Worm (Caenorhabditis elegans) whole organism, early embryonic: Measurements from ENCODE around the gene F45F2.11.
A peak's percentile ranks its signal among the peaks of the same experiment; 100 is the strongest.

Source experiments
- B0310.2 ChIP-seq: sonication (generic microtip); optimal IDR thresholded peaks from 2 replicates; lab custom pipeline; 2016; ENCODE audit warnings: mild to moderate bottlenecking, missing genetic modification characterization, missing compliant biosample characterization
- F13C5.2 ChIP-seq: sonication (generic microtip); optimal IDR thresholded peaks from 2 replicates; lab custom pipeline; 2017; ENCODE audit warnings: mild to moderate bottlenecking, missing genetic modification characterization, inconsistent platforms, missing compliant biosample characterization
- aly-1 ChIP-seq: sonication (generic microtip); optimal IDR thresholded peaks from 2 replicates; lab custom pipeline; 2016; ENCODE audit warnings: missing genetic modification characterization, missing compliant biosample characterization
- ama-1 ChIP-seq: fragments of 150-350 bp; optimal IDR thresholded peaks from 2 replicates; lab custom pipeline; 2014
- ceh-13 ChIP-seq: fragments of 200-800 bp; sonication (Bioruptor generic); optimal IDR thresholded peaks from 2 replicates; lab custom pipeline; 2018; ENCODE audit warnings: mild to moderate bottlenecking, missing genetic modification characterization, missing compliant biosample characterization
- ceh-36 ChIP-seq: sonication (generic microtip); optimal IDR thresholded peaks from 2 replicates; lab custom pipeline; 2016; ENCODE audit warnings: missing genetic modification characterization, inconsistent platforms, missing compliant biosample characterization
- ets-7 ChIP-seq: sonication (generic microtip); optimal IDR thresholded peaks from 2 replicates; lab custom pipeline; 2016; ENCODE audit warnings: missing genotype, missing genetic modification characterization, missing compliant biosample characterization
- flt-1 ChIP-seq: fragments of 200-800 bp; sonication (Bioruptor generic); IDR thresholded peaks from 2 replicates; pipeline ENCODE4 v1.3.6; 2022; ENCODE audit warnings: missing genetic modification characterization, missing compliant biosample characterization
- hmbx-1 ChIP-seq: sonication (generic microtip); optimal IDR thresholded peaks from 2 replicates; lab custom pipeline; 2016; ENCODE audit warnings: mild to moderate bottlenecking, missing genetic modification characterization, missing compliant biosample characterization
- hmg-4 ChIP-seq: fragments of 200-800 bp; sonication (Bioruptor generic); optimal IDR thresholded peaks from 2 replicates; lab custom pipeline; 2018; ENCODE audit warnings: mild to moderate bottlenecking, missing genetic modification characterization, missing compliant biosample characterization
- hnd-1 ChIP-seq: sonication (generic microtip); optimal IDR thresholded peaks from 2 replicates; lab custom pipeline; 2016; ENCODE audit warnings: missing genetic modification characterization, missing compliant biosample characterization
- pes-1 ChIP-seq: fragments of 200-800 bp; sonication (Bioruptor generic); IDR thresholded peaks from 2 replicates; pipeline ENCODE4 v1.3.6; 2022; ENCODE audit warnings: missing genetic modification reagents, missing genetic modification characterization, missing compliant biosample characterization
- scrt-1 ChIP-seq: fragments of 200-800 bp; sonication (Bioruptor generic); IDR thresholded peaks from 2 replicates; pipeline ENCODE4 v1.3.6; 2022; ENCODE audit warnings: missing genetic modification characterization, missing compliant biosample characterization
- sea-1 ChIP-seq: fragments of 200-800 bp; sonication (Bioruptor generic); conservative IDR thresholded peaks from 2 replicates; pipeline ENCODE4 v1.3.6; 2022; ENCODE audit warnings: missing genetic modification characterization, missing compliant biosample characterization
- tbx-11 ChIP-seq: fragments of 200-800 bp; sonication (Bioruptor generic); IDR thresholded peaks from 2 replicates; pipeline ENCODE4 v1.3.6; 2022; ENCODE audit warnings: missing genetic modification characterization, missing compliant biosample characterization
- tbx-37 ChIP-seq: fragments of 200-800 bp; sonication (Bioruptor generic); conservative IDR thresholded peaks from 2 replicates; pipeline ENCODE4 v1.3.6; 2022; ENCODE audit warnings: missing genetic modification reagents, missing genetic modification characterization, missing compliant biosample characterization
- tra-4 ChIP-seq: sonication (generic microtip); optimal IDR thresholded peaks from 2 replicates; lab custom pipeline; 2017; ENCODE audit warnings: missing genetic modification characterization, missing compliant biosample characterization

The F45F2.11 gene

DNA sequence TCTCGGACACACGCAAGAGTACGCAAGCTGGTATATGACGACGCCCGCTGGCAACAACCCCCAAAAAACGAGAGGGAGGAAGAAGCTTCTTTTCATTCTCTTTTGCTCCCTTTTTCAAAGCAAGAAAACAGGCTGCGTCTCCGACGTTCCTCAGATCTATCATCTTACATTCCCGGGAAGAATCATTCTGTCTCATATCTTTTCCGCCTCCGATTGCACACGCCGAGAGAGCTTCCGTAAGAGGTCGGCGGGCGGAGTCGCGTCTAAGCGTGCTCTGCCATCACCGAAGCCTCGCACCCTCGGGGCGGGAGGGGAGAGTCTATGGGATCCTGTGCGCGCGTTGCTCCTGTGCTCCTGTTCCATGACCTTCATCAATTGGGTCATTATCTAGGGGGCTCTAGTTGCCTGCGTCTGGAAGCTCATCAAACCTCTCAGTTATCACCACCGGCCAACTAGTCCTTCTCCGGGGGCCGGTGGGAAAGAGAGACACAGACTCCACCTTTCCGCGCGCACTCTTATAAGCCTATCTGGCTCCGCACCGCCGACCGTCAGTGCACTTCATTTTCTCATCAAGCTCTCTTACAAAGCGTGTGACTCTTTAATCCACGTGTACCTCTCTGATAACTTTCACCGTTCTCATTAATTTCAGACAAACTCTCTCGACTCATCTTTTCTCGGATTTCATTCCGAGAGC is 25.0 kb upstream of the F45F2.11 start, which contains the start of the genes slc-17.8 and asns-1:
Gene slc-17.8 (minus strand): TSS at position 51 of the 694 bp plus-strand sequence.
Gene asns-1 (plus strand): TSS at position 644 of the 694 bp plus-strand sequence.
- TF ChIP-seq B0310.2 = no peak
- no peak for TF ChIP-seq aly-1 (tag; lab: Kevin White, UChicago)
- TF ChIP-seq scrt-1 (GFP tag; lab: Robert Waterston, UW) = no peak
- no peak for TF ChIP-seq pes-1 (GFP tag; lab: Robert Waterston, UW)
- no peak for TF ChIP-seq F13C5.2
- TF ChIP-seq ceh-36 (tag; lab: Kevin White, UChicago) = no peak
- TF ChIP-seq ama-1 = no peak
- no peak for TF ChIP-seq tra-4 (tag; lab: Kevin White, UChicago)
- TF ChIP-seq hmbx-1 (tag; lab: Kevin White, UChicago) = no peak
- no peak for TF ChIP-seq tbx-11 (GFP tag; lab: Robert Waterston, UW)
- TF ChIP-seq hnd-1 (tag; lab: Kevin White, UChicago) = no peak
- TF ChIP-seq tbx-37 (GFP tag; lab: Robert Waterston, UW) = no peak
- no peak for TF ChIP-seq hmg-4 (GFP tag; lab: Kevin White, UChicago)
- TF ChIP-seq flt-1 = no peak
- TF ChIP-seq sea-1 (GFP tag; lab: Robert Waterston, UW) = no peak
- no peak for TF ChIP-seq ets-7 (tag; lab: Kevin White, UChicago)
- no peak for TF ChIP-seq ceh-13 (GFP tag; lab: Kevin White, UChicago)

DNA sequence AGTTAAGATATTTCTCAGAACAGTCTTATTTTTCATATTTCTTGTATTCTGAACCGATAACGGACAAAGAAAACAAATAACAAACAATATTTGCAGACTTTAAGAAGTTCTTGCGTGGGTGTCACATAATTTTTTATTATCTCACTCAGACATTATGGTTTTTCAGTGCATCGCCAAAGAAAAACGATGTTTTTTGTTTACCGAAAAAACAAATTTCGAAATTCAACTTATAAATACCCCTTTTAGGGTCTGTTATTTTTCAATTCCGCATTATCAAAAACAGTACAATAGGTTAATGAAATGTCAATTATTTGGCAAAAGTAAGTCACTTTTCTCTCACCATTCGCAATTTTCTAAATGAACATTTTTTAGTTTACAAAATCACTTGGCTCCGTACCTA is 16.3 kb upstream of the F45F2.11 start, which contains the start of gene otpl-4:
Gene otpl-4 (plus strand): TSS at position 301 of the 400 bp plus-strand sequence.
- TF ChIP-seq ceh-13 (GFP tag; lab: Kevin White, UChicago) (no peak), aly-1 (tag; lab: Kevin White, UChicago) (no peak), sea-1 (GFP tag; lab: Robert Waterston, UW) (no peak), hmbx-1 (tag; lab: Kevin White, UChicago) (no peak), hnd-1 (tag; lab: Kevin White, UChicago) (no peak), scrt-1 (GFP tag; lab: Robert Waterston, UW) (no peak), tbx-11 (GFP tag; lab: Robert Waterston, UW) (no peak), hmg-4 (GFP tag; lab: Kevin White, UChicago) (no peak), ceh-36 (tag; lab: Kevin White, UChicago) (no peak), flt-1 (no peak), tra-4 (tag; lab: Kevin White, UChicago) (no peak), F13C5.2 (no peak)

DNA sequence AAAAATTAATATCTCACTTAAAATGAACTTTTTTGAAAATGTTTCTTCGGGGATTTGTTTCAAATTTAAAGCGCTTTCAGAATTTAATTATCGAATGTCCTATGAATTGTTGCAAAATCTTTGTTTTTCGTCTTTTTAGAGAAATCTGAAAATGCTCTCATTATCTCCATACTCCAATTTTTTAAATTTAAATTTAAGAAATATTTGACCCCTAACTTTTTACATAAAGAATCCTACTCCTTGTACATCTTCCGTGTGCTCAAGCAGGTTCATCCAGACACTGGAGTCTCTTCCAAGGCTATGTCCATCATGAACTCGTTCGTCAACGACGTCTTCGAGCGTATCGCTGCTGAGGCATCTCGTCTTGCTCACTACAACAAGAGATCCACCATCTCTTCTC is 15.5 kb upstream of the F45F2.11 start, which contains the start of gene his-39:
Gene his-39 (plus strand): TSS at position 301 of the 400 bp plus-strand sequence.
- TF ChIP-seq flt-1 = no peak
- TF ChIP-seq ceh-13 (GFP tag; lab: Kevin White, UChicago) = no peak
- TF ChIP-seq hnd-1 (tag; lab: Kevin White, UChicago) = no peak
- TF ChIP-seq ama-1 = no peak
- no peak for TF ChIP-seq tbx-11 (GFP tag; lab: Robert Waterston, UW)
- TF ChIP-seq hmbx-1 (tag; lab: Kevin White, UChicago) = no peak
- no peak for TF ChIP-seq ets-7 (tag; lab: Kevin White, UChicago)
- TF ChIP-seq B0310.2 = no peak
- no peak for TF ChIP-seq aly-1 (tag; lab: Kevin White, UChicago)
- no peak for TF ChIP-seq ceh-36 (tag; lab: Kevin White, UChicago)
- TF ChIP-seq pes-1 (GFP tag; lab: Robert Waterston, UW) = no peak
- no peak for TF ChIP-seq F13C5.2
- TF ChIP-seq tbx-37 (GFP tag; lab: Robert Waterston, UW) = no peak
- no peak for TF ChIP-seq tra-4 (tag; lab: Kevin White, UChicago)

DNA sequence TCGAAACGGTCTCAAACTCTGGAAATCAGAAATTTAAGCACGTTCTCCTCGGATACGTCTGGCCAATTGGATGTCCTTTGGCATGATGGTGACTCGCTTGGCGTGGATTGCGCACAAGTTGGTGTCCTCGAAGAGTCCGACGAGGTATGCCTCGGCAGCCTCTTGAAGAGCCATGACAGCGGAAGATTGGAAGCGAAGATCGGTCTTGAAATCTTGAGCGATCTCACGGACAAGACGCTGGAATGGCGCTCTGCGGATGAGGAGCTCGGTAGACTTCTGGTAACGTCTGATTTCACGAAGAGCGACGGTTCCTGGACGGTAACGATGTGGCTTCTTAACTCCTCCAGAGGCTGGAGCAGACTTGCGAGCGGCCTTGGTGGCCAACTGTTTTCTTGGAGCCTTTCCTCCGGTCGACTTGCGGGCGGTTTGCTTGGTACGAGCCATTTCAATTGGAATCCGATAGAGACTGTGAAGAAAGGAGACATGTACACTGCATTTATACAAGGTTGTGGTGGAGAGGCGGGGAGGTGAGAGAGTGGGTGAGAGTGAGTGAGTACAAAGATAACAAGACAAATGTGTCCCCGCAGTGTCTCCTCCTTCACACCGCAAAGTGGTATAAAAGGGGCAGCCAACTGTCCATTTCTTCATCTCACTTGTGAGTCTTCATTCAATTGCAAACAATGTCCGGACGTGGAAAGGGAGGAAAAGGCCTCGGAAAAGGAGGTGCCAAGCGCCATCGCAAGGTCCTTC is 14.0 kb upstream of the F45F2.11 start, which contains the start of the genes his-6 and his-5:
Gene his-6 (minus strand): TSS at position 444 of the 750 bp plus-strand sequence.
Gene his-5 (plus strand): TSS at position 681 of the 750 bp plus-strand sequence.
- peak; percentile 91 for TF ChIP-seq ama-1
- TF ChIP-seq scrt-1 (GFP tag; lab: Robert Waterston, UW) = 0 out of 2 replicates have a peak, but pooled peaks have one; percentile 53
- TF ChIP-seq sea-1 (GFP tag; lab: Robert Waterston, UW) = peak; percentile 75; the same call in 1 of the 2 replicates
- peak; percentile 70 for TF ChIP-seq pes-1 (GFP tag; lab: Robert Waterston, UW)
- peak; percentile 65; the same call in 1 of the 2 replicates for TF ChIP-seq flt-1
- peak; percentile 42 for TF ChIP-seq hmg-4 (GFP tag; lab: Kevin White, UChicago)
- peak; percentile 63; the same call in 1 of the 2 replicates for TF ChIP-seq tbx-37 (GFP tag; lab: Robert Waterston, UW)
- TF ChIP-seq tbx-11 (GFP tag; lab: Robert Waterston, UW) = peak; percentile 52; the same call in 1 of the 2 replicates

DNA sequence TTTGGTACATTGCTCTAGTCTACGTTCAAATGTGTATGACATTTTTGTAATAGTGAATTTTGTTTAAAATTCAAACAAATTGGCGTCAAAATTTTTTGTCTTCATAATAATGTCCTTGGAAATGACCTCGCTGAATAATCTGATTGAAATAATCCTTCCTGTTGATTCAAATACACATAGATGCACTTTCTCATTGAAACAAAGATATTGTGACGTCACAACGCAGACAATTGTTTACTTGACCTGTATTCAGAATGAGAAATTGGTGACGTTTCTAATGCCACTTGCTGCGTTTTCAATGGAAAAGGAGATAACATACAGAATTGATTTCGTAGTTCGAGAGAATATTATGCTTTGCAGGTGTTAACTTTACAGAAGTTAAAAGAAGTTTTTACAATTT is 13.2 kb upstream of the F45F2.11 start:
- no peak for TF ChIP-seq hmbx-1 (tag; lab: Kevin White, UChicago)
- TF ChIP-seq ceh-36 (tag; lab: Kevin White, UChicago) = no peak
- TF ChIP-seq tbx-37 (GFP tag; lab: Robert Waterston, UW) = no peak
- TF ChIP-seq sea-1 (GFP tag; lab: Robert Waterston, UW) = no peak
- TF ChIP-seq B0310.2 = no peak
- no peak for TF ChIP-seq aly-1 (tag; lab: Kevin White, UChicago)
- no peak for TF ChIP-seq tra-4 (tag; lab: Kevin White, UChicago)
- TF ChIP-seq flt-1 = no peak
- no peak for TF ChIP-seq hmg-4 (GFP tag; lab: Kevin White, UChicago)

DNA sequence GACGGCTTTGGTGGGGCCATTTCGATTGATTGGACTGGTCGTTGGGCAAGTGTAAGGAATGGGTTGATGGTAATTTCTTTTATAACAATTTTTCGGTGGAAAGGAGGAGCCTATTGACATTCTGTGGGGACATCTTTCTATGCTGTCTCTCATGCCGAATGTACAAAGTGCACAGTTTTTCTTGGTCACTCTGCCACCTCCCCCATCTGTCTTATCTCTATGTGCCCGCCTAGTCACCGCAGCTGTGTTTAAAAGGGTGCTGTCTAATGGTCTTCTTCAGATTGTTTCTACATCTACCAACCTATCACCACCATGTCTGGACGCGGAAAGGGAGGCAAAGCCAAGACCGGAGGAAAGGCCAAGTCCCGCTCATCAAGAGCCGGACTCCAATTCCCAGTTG is 12.4 kb upstream of the F45F2.11 start, which contains the start of the genes his-8 and his-7:
Gene his-8 (minus strand): TSS at position 20 of the 400 bp plus-strand sequence.
Gene his-7 (plus strand): TSS at position 313 of the 400 bp plus-strand sequence.
- TF ChIP-seq tbx-11 (GFP tag; lab: Robert Waterston, UW) (peak; percentile 14; the same call in 1 of the 2 replicates), sea-1 (GFP tag; lab: Robert Waterston, UW) (peak; percentile 54; the same call in 1 of the 2 replicates)
